Fruit fly (Drosophila melanogaster) whole organism, wandering third instar larva: ENCODE data around the gene CG14434.

Source experiments
- Abd-B ChIP-seq: fragments of >200 bp; optimal IDR thresholded peaks from 2 replicates; lab custom pipeline; 2017; ENCODE audit warnings: missing biosample characterization, missing genetic modification characterization
- CG32264 ChIP-seq: fragments of 200-800 bp; sonication (Bioruptor generic); optimal IDR thresholded peaks from 2 replicates; lab custom pipeline; 2016; ENCODE audit warnings: missing biosample characterization, missing genetic modification characterization
- Hnf4 ChIP-seq: fragments of 200-800 bp; sonication (Bioruptor generic); optimal IDR thresholded peaks from 2 replicates; lab custom pipeline; 2016; ENCODE audit warnings: missing biosample characterization, mild to moderate bottlenecking, missing genetic modification characterization
- Myc ChIP-seq: fragments of >200 bp; optimal IDR thresholded peaks from 2 replicates; lab custom pipeline; 2017
- N ChIP-seq: fragments of >200 bp; optimal IDR thresholded peaks from 2 replicates; lab custom pipeline; 2018; ENCODE audit warnings: missing biosample characterization, missing external identifiers, missing genetic modification characterization
- Vsx2 ChIP-seq: fragments of 200-300, 225-300 bp; sonication (Bioruptor generic); optimal IDR thresholded peaks from 2 replicates; lab custom pipeline; 2018; ENCODE audit warnings: missing biosample characterization, missing genetic modification characterization; ENCODE audit not compliant: partially characterized antibody
- br ChIP-seq: fragments of 200-800 bp; sonication (Bioruptor generic); optimal IDR thresholded peaks from 2 replicates; lab custom pipeline; 2016; ENCODE audit warnings: missing biosample characterization, missing genetic modification characterization
- dl ChIP-seq, 2 experiments: fragments of 175-275, 200-275 bp in 1 of 2; fragments of 200-275 bp in 1 of 2; sonication (Bioruptor generic); optimal IDR thresholded peaks; lab custom pipeline; 2018; ENCODE audit warnings: mild to moderate bottlenecking in 2 of 2, missing biosample characterization in 2 of 2, missing genetic modification characterization in 2 of 2, moderate library complexity in 2 of 2; ENCODE audit not compliant: partially characterized antibody in 2 of 2, insufficient read depth in 1 of 2
- h ChIP-seq: fragments of 200-800 bp; sonication (Bioruptor generic); optimal IDR thresholded peaks from 3 replicates; lab custom pipeline; 2016; ENCODE audit warnings: missing biosample characterization, mild to moderate bottlenecking, missing genetic modification characterization
- pan ChIP-seq: fragments of >200 bp; optimal IDR thresholded peaks from 2 replicates; lab custom pipeline; 2017
- psq ChIP-seq: fragments of 200-800 bp; sonication (Bioruptor generic); optimal IDR thresholded peaks from 3 replicates; lab custom pipeline; 2017; ENCODE audit warnings: missing biosample characterization, mild to moderate bottlenecking, missing genetic modification characterization, moderate library complexity
- rgr ChIP-seq: fragments of 200-800 bp; sonication (Bioruptor generic); optimal IDR thresholded peaks from 3 replicates; lab custom pipeline; 2016; ENCODE audit warnings: missing biosample characterization, mild to moderate bottlenecking, missing genetic modification characterization

DNA sequence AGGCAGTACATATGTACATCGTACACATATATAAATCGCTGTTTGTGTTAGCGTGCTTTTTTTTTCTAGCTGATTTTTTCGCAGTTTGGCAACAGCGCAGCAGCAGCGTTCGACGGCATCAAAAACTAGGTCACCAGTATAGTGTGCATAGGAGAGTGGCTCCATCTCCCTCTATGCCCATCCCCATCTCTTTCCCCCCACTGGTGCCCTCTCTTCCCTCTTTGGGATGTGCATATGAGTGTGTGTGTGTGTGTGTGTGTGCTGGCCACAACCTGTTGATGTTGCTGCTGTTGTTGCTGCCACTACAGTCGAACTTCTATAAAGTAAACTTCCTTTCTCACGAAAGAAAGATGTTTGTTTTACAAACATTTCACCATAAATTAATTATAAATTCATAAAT, 4.8 kb upstream of the CG14434 start:
- TF ChIP-seq pan (lab: Kevin White, UChicago), result no peak
- no peak for TF ChIP-seq h (GFP tag; lab: Kevin White, UChicago)
- no peak for TF ChIP-seq CG32264
- TF ChIP-seq dl (GFP tag; optimal IDR thresholded peaks at IDR 0.05; lab: Kevin White, UChicago; ENCODE audit: insufficient read depth in 1 of 2, partially characterized antibody in 2 of 2), result no peak
- no peak for TF ChIP-seq br (GFP tag; lab: Kevin White, UChicago)
- TF ChIP-seq Vsx2 (GFP tag; lab: Kevin White, UChicago), result no peak
- TF ChIP-seq N, result no peak
- TF ChIP-seq psq, result no peak
- TF ChIP-seq Myc (lab: Kevin White, UChicago), result no peak
- TF ChIP-seq rgr, result no peak
- TF ChIP-seq Hnf4 (GFP tag; lab: Kevin White, UChicago), result no peak
- TF ChIP-seq Abd-B, result no peak
